Worm (Caenorhabditis elegans) whole organism, mixed stage, embryonic: ENCODE results near the gene C13G5.2.

Experiments
- M03D4.4 ChIP-seq: sonication (generic microtip); optimal IDR thresholded peaks from 2 replicates; lab custom pipeline; 2017; ENCODE audit warnings: mild to moderate bottlenecking, missing genetic modification characterization, missing compliant biosample characterization
- bed-3 ChIP-seq: fragments of 200-800 bp; sonication (Bioruptor generic); optimal IDR thresholded peaks from 3 replicates; lab custom pipeline; 2018; ENCODE audit warnings: mild to moderate bottlenecking, missing genetic modification characterization, moderate library complexity, missing compliant biosample characterization
- blmp-1 ChIP-seq: fragments of 150-350 bp; optimal IDR thresholded peaks from 2 replicates; lab custom pipeline; 2014; ENCODE audit warnings: missing biosample characterization, missing genetic modification characterization
- ceh-39 ChIP-seq: fragments of 150-350 bp; optimal IDR thresholded peaks from 2 replicates; lab custom pipeline; 2014; ENCODE audit warnings: missing biosample characterization, missing genetic modification characterization
- ceh-43 ChIP-seq: fragments of 200-800 bp; sonication (Bioruptor generic); optimal IDR thresholded peaks from 2 replicates; lab custom pipeline; 2018; ENCODE audit warnings: mild to moderate bottlenecking, missing genetic modification characterization, moderate library complexity, missing compliant biosample characterization
- ceh-83 ChIP-seq: fragments of 200-800 bp; sonication (Bioruptor generic); optimal IDR thresholded peaks from 2 replicates; lab custom pipeline; 2018; ENCODE audit warnings: mild to moderate bottlenecking, missing genetic modification characterization, missing compliant biosample characterization
- ces-1 ChIP-seq: fragments of 150-350 bp; optimal IDR thresholded peaks from 2 replicates; lab custom pipeline; 2014; ENCODE audit warnings: missing biosample characterization, missing genetic modification reagents, missing genetic modification characterization
- cnd-1 ChIP-seq: fragments of 200-800 bp; sonication (Bioruptor generic); optimal IDR thresholded peaks from 2 replicates; lab custom pipeline; 2018; ENCODE audit warnings: mild to moderate bottlenecking, missing genetic modification characterization, missing compliant biosample characterization
- drap-1 ChIP-seq: fragments of 200-800 bp; sonication (Bioruptor generic); optimal IDR thresholded peaks from 3 replicates; lab custom pipeline; 2018; ENCODE audit warnings: mild to moderate bottlenecking, missing genetic modification characterization, missing compliant biosample characterization
- elt-1 ChIP-seq: sonication (generic microtip); optimal IDR thresholded peaks from 2 replicates; lab custom pipeline; 2017; ENCODE audit warnings: missing genetic modification characterization, mild to moderate bottlenecking, missing compliant biosample characterization, antibody characterized with exemption, moderate library complexity, borderline replicate concordance; ENCODE audit not compliant: insufficient read depth
- elt-3 ChIP-seq: fragments of 150-350 bp; optimal IDR thresholded peaks from 2 replicates; lab custom pipeline; 2014; ENCODE audit warnings: missing biosample characterization, missing genetic modification characterization
- flh-1 ChIP-seq: fragments of 200-800 bp; sonication (Bioruptor generic); optimal IDR thresholded peaks from 2 replicates; lab custom pipeline; 2018; ENCODE audit warnings: mild to moderate bottlenecking, missing genetic modification characterization, moderate library complexity, missing compliant biosample characterization
- ham-2 ChIP-seq: fragments of 200-800 bp; sonication (Bioruptor generic); optimal IDR thresholded peaks from 2 replicates; lab custom pipeline; 2018; ENCODE audit warnings: mild to moderate bottlenecking, missing genetic modification characterization, missing compliant biosample characterization
- hlh-1 ChIP-seq: fragments of 150-350 bp; optimal IDR thresholded peaks from 2 replicates; lab custom pipeline; 2014; ENCODE audit warnings: missing biosample characterization, missing genetic modification reagents, missing genetic modification characterization
- lin-13 ChIP-seq: fragments of 150-350 bp; optimal IDR thresholded peaks from 2 replicates; lab custom pipeline; 2014; ENCODE audit warnings: missing biosample characterization, missing genetic modification characterization
- lin-32 ChIP-seq: fragments of 200-800 bp; sonication (Bioruptor generic); optimal IDR thresholded peaks from 2 replicates; lab custom pipeline; 2018; ENCODE audit warnings: mild to moderate bottlenecking, missing genetic modification characterization, missing compliant biosample characterization
- lsy-2 ChIP-seq: fragments of 150-350 bp; optimal IDR thresholded peaks from 2 replicates; lab custom pipeline; 2014; ENCODE audit warnings: missing biosample characterization, missing genetic modification characterization
- mab-5 ChIP-seq: fragments of 150-350 bp; optimal IDR thresholded peaks from 2 replicates; lab custom pipeline; 2014; ENCODE audit warnings: missing biosample characterization, missing genetic modification characterization
- mep-1 ChIP-seq: fragments of 150-350 bp; optimal IDR thresholded peaks from 2 replicates; lab custom pipeline; 2017; ENCODE audit warnings: missing biosample characterization, missing genetic modification reagents, missing genetic modification characterization, inconsistent platforms
- mls-2 ChIP-seq: sonication (generic microtip); optimal IDR thresholded peaks from 2 replicates; lab custom pipeline; 2016; ENCODE audit warnings: mild to moderate bottlenecking, missing genetic modification characterization, moderate library complexity, missing compliant biosample characterization
- nhr-12 ChIP-seq: fragments of 150-350 bp; optimal IDR thresholded peaks from 2 replicates; lab custom pipeline; 2014; ENCODE audit warnings: missing biosample characterization, missing genetic modification characterization
- nhr-2 ChIP-seq: fragments of 150-350 bp; optimal IDR thresholded peaks from 2 replicates; lab custom pipeline; 2014; ENCODE audit warnings: missing biosample characterization, missing genetic modification characterization
- nhr-237 ChIP-seq: fragments of 150-350 bp; optimal IDR thresholded peaks from 2 replicates; lab custom pipeline; 2014; ENCODE audit warnings: missing biosample characterization, missing genetic modification characterization
- nhr-28 ChIP-seq: fragments of 150-350 bp; optimal IDR thresholded peaks from 2 replicates; lab custom pipeline; 2014; ENCODE audit warnings: missing biosample characterization, missing genetic modification characterization
- pha-4 ChIP-seq: fragments of 150-350 bp; optimal IDR thresholded peaks from 2 replicates; lab custom pipeline; 2018; ENCODE audit warnings: missing biosample characterization, missing genetic modification reagents, missing genetic modification characterization
- sem-2 ChIP-seq: fragments of 200-800 bp; sonication (Bioruptor generic); optimal IDR thresholded peaks from 2 replicates; lab custom pipeline; 2018; ENCODE audit warnings: mild to moderate bottlenecking, missing genetic modification characterization, missing compliant biosample characterization
- snpc-4 ChIP-seq: fragments of 150-350 bp; optimal IDR thresholded peaks from 2 replicates; lab custom pipeline; 2014; ENCODE audit warnings: missing biosample characterization, missing genetic modification characterization
- sptf-1 ChIP-seq: sonication (generic microtip); optimal IDR thresholded peaks from 2 replicates; lab custom pipeline; 2017; ENCODE audit warnings: mild to moderate bottlenecking, missing genetic modification characterization, moderate library complexity, missing compliant biosample characterization
- tbx-8 ChIP-seq: fragments of 200-800 bp; sonication (Bioruptor generic); optimal IDR thresholded peaks from 2 replicates; lab custom pipeline; 2018; ENCODE audit warnings: mild to moderate bottlenecking, missing genetic modification characterization, moderate library complexity, missing compliant biosample characterization
- unc-120 ChIP-seq: sonication (generic microtip); optimal IDR thresholded peaks from 2 replicates; lab custom pipeline; 2017; ENCODE audit warnings: missing genetic modification characterization, missing compliant biosample characterization; ENCODE audit not compliant: poor library complexity, severe bottlenecking
- unc-39 ChIP-seq: fragments of 150-350 bp; optimal IDR thresholded peaks from 2 replicates; lab custom pipeline; 2014; ENCODE audit warnings: missing biosample characterization, missing genetic modification characterization
- unc-62 ChIP-seq: fragments of 150-350 bp; optimal IDR thresholded peaks from 2 replicates; lab custom pipeline; 2014; ENCODE audit warnings: missing biosample characterization, missing genetic modification reagents, missing genetic modification characterization
- zip-8 ChIP-seq: fragments of 150-350 bp; optimal IDR thresholded peaks from 2 replicates; lab custom pipeline; 2014; ENCODE audit warnings: missing biosample characterization, missing genetic modification characterization
- ztf-11 ChIP-seq: fragments of 150-350 bp; optimal IDR thresholded peaks from 2 replicates; lab custom pipeline; 2014; ENCODE audit warnings: missing biosample characterization, missing genetic modification characterization

Gene C13G5.2

ce11 chrIII:8652112-8652694 is 33.9 kb upstream of the C13G5.2 start:
- TF ChIP-seq nhr-12 (tag; lab: Kevin White, UChicago): no peak
- no peak for TF ChIP-seq lin-13 (tag; lab: Kevin White, UChicago)
- TF ChIP-seq sptf-1: no peak
- no peak for TF ChIP-seq ceh-83 (GFP tag; lab: Kevin White, UChicago)
- TF ChIP-seq flh-1 (GFP tag; lab: Kevin White, UChicago): no peak
- no peak for TF ChIP-seq mep-1 (tag; lab: Kevin White, UChicago)

- TF ChIP-seq nhr-2 (no peak), sptf-1 (peak; percentile 88), elt-3 (tag; lab: Kevin White, UChicago) (no peak), unc-62 (GFP tag; lab: Kevin White, UChicago) (no peak), drap-1 (GFP tag; lab: Kevin White, UChicago) (peak; percentile 80), lsy-2 (tag; lab: Kevin White, UChicago) (no peak), mls-2 (peak; percentile 87), ceh-43 (peak; percentile 71), ztf-11 (tag; lab: Kevin White, UChicago) (no peak), M03D4.4 (tag; lab: Kevin White, UChicago) (peak; percentile 85), unc-39 (no peak), cnd-1 (tag; lab: Kevin White, UChicago) (peak; percentile 78), sem-2 (GFP tag; lab: Kevin White, UChicago) (peak; percentile 73), lin-32 (peak; percentile 50), bed-3 (GFP tag; lab: Kevin White, UChicago) (peak; percentile 68), unc-120 (tag; lab: Kevin White, UChicago) (peak; percentile 66), flh-1 (GFP tag; lab: Kevin White, UChicago) (peak; percentile 52), lin-13 (tag; lab: Kevin White, UChicago) (no peak), blmp-1 (tag; lab: Kevin White, UChicago) (peak; percentile 22), pha-4 (tag; lab: Kevin White, UChicago) (no peak), ces-1 (peak; percentile 6), ceh-83 (GFP tag; lab: Kevin White, UChicago) (peak; percentile 89), mep-1 (tag; lab: Kevin White, UChicago) (peak; percentile 12), hlh-1 (tag; lab: Kevin White, UChicago) (peak; percentile 0), nhr-28 (tag; lab: Kevin White, UChicago) (no peak), ham-2 (GFP tag; lab: Kevin White, UChicago) (peak; percentile 34)
These were observed 32.1 kb upstream of the C13G5.2 start, which contains the start of gene flp-23 for ce11 chrIII:8650235-8650817. Gene flp-23, plus strand, starts transcription at chrIII:8650767.

ce11 chrIII:8648589-8648988 is 30.3 kb upstream of the C13G5.2 start, which contains the start of gene F22B7.3:
Gene F22B7.3, plus strand, starts transcription at chrIII:8648889.
- TF ChIP-seq ceh-83 (GFP tag; lab: Kevin White, UChicago) (no peak), nhr-237 (no peak), snpc-4 (tag; lab: Kevin White, UChicago) (no peak), nhr-2 (no peak), sptf-1 (no peak), unc-62 (GFP tag; lab: Kevin White, UChicago) (no peak), blmp-1 (tag; lab: Kevin White, UChicago) (no peak), mab-5 (no peak), elt-1 (tag; lab: Kevin White, UChicago) (no peak), mls-2 (no peak), flh-1 (GFP tag; lab: Kevin White, UChicago) (no peak), nhr-12 (tag; lab: Kevin White, UChicago) (no peak), lin-13 (tag; lab: Kevin White, UChicago) (no peak), ceh-39 (tag; lab: Kevin White, UChicago) (no peak), unc-39 (no peak), lin-32 (no peak), ham-2 (GFP tag; lab: Kevin White, UChicago) (no peak), sem-2 (GFP tag; lab: Kevin White, UChicago) (no peak), nhr-28 (tag; lab: Kevin White, UChicago) (no peak), elt-3 (tag; lab: Kevin White, UChicago) (no peak)
- TF ChIP-seq, all 35 proteins: peak for 0

DNA sequence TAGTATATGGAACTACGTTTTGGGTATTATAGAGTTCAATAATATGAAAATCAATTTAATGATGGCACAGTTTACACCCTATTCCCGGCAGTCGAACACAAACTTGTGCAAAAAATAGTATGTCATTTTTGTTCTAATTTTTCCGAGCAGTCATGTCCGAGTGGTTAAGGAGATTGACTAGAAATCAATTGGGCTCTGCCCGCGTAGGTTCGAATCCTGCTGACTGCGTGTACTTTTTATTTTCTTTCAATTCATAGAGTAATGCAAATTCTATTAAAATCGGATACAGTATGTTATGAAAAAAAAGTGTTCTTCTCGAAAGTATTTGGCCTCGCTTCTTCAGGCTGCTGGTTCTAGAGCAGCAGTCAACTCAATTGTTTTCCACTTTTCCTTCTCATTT is 27.8 kb upstream of the C13G5.2 start:
- no peak for TF ChIP-seq ceh-43
- TF ChIP-seq tbx-8 (GFP tag; lab: Kevin White, UChicago): no peak
- TF ChIP-seq sptf-1: no peak
- TF ChIP-seq nhr-28 (tag; lab: Kevin White, UChicago): no peak
- TF ChIP-seq cnd-1 (tag; lab: Kevin White, UChicago): no peak
- TF ChIP-seq ham-2 (GFP tag; lab: Kevin White, UChicago): no peak
- no peak for TF ChIP-seq bed-3 (GFP tag; lab: Kevin White, UChicago)
- TF ChIP-seq elt-1 (tag; lab: Kevin White, UChicago): no peak
- TF ChIP-seq flh-1 (GFP tag; lab: Kevin White, UChicago): no peak
- TF ChIP-seq snpc-4 (tag; lab: Kevin White, UChicago): no peak
- TF ChIP-seq zip-8 (tag; lab: Kevin White, UChicago): no peak
- TF ChIP-seq ces-1: no peak
- no peak for TF ChIP-seq sem-2 (GFP tag; lab: Kevin White, UChicago)
- no peak for TF ChIP-seq mep-1 (tag; lab: Kevin White, UChicago)
- TF ChIP-seq ceh-39 (tag; lab: Kevin White, UChicago): no peak
- TF ChIP-seq, all 35 proteins: peak for 0
